Worm (Caenorhabditis elegans) whole organism, midembryonic: ENCODE results near the gene C24B5.4.

ENCODE experiments used
- T22C8.4 ChIP-seq: fragments of 200-800 bp; sonication (Bioruptor generic); IDR thresholded peaks from 2 replicates; pipeline ENCODE4 v1.3.6; 2022; ENCODE audit warnings: missing genetic modification characterization, missing compliant biosample characterization
- cog-1 ChIP-seq: sonication (generic microtip); optimal IDR thresholded peaks from 2 replicates; lab custom pipeline; 2016; ENCODE audit warnings: missing genetic modification characterization, missing compliant biosample characterization
- flt-1 ChIP-seq: fragments of 200-800 bp; sonication (Bioruptor generic); IDR thresholded peaks from 2 replicates; pipeline ENCODE4 v1.3.6; 2022; ENCODE audit warnings: missing genetic modification characterization, missing compliant biosample characterization
- klf-2 ChIP-seq: fragments of 200-800 bp; sonication (Bioruptor generic); conservative IDR thresholded peaks from 2 replicates; pipeline ENCODE4 v1.3.6; 2022; ENCODE audit warnings: missing genetic modification reagents, missing genetic modification characterization, missing compliant biosample characterization
- med-1 ChIP-seq: sonication (generic microtip); optimal IDR thresholded peaks from 2 replicates; lab custom pipeline; 2017; ENCODE audit warnings: missing genetic modification characterization, mild to moderate bottlenecking, missing compliant biosample characterization, antibody characterized with exemption, missing genetic modification reagents; ENCODE audit not compliant: insufficient read depth
- ref-1 ChIP-seq: fragments of 200-800 bp; sonication (Bioruptor generic); conservative IDR thresholded peaks from 2 replicates; pipeline ENCODE4 v1.3.6; 2022; ENCODE audit warnings: missing genetic modification reagents, missing genetic modification characterization, missing compliant biosample characterization
- tab-1 ChIP-seq: fragments of 200-800 bp; sonication (Bioruptor generic); IDR thresholded peaks from 2 replicates; pipeline ENCODE4 v1.3.6; 2022; ENCODE audit warnings: missing genetic modification characterization, missing compliant biosample characterization
- ztf-23 ChIP-seq: fragments of 200-800 bp; sonication (Bioruptor generic); IDR thresholded peaks from 2 replicates; pipeline ENCODE4 v1.3.6; 2022; ENCODE audit warnings: missing genetic modification reagents, missing genetic modification characterization, missing compliant biosample characterization
- ztf-29 ChIP-seq: fragments of 200-800 bp; sonication (Bioruptor generic); IDR thresholded peaks from 2 replicates; pipeline ENCODE4 v1.3.6; 2022; ENCODE audit warnings: missing genetic modification reagents, missing genetic modification characterization, missing compliant biosample characterization

Gene C24B5.4

DNA sequence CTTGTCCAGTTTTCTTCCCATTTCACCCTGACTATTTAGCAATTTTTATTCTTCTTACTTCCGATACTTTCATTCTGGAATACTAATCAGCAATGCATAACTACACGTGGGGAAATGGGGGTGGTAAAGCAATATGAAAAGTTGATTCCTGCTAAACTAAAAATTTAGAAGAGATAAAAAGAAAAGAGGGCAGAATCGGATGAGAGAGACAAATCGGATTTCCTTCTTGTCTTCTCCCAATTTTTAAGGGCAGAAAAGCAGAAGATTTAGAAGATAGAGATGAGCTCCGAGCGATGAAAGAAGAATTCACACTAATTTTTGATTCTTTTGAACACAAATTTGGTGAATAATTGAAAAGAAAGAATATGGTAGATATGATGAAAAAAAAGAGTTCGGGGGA, 3.1 kb downstream of the C24B5.4 start:
- no peak for TF ChIP-seq ztf-23 (GFP tag; lab: Robert Waterston, UW)
- TF ChIP-seq ztf-29: no peak
- no peak for TF ChIP-seq ref-1 (GFP tag; lab: Robert Waterston, UW)
- no peak for TF ChIP-seq tab-1 (GFP tag; lab: Robert Waterston, UW)
- TF ChIP-seq T22C8.4 (GFP tag; lab: Robert Waterston, UW): no peak
- no peak for TF ChIP-seq cog-1 (tag; lab: Kevin White, UChicago)
- no peak for TF ChIP-seq med-1
- TF ChIP-seq klf-2 (GFP tag; lab: Robert Waterston, UW): no peak
- TF ChIP-seq flt-1 (GFP tag; lab: Robert Waterston, UW): no peak

DNA sequence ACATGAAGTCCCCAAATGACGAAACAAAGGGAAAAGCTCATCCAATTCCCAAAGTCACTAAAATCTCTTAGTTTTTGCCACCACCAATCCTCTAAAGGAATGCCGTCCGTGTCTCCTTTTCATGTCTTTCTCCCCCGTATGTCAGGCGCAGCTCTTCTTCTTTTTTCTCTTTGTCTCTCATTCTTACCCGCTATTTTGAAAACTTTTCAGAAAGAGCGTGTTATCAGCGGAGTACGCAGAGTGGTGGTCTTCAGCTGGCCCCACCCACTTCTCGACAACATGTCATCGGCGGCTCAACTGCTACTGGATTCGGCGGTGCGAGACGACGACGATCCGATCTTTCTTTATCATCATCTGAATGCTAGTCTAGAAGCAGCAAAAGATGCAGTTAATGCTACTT, 5.7 kb downstream of the C24B5.4 start, which contains the start of gene sphr-1:
Gene sphr-1, plus strand, starts transcription at position 205 of the 400 bp plus-strand sequence.
- TF ChIP-seq T22C8.4 (GFP tag; lab: Robert Waterston, UW): no peak
- no peak for TF ChIP-seq cog-1 (tag; lab: Kevin White, UChicago)
- no peak for TF ChIP-seq tab-1 (GFP tag; lab: Robert Waterston, UW)
- no peak for TF ChIP-seq ref-1 (GFP tag; lab: Robert Waterston, UW)
- TF ChIP-seq med-1: no peak
- no peak for TF ChIP-seq flt-1 (GFP tag; lab: Robert Waterston, UW)
- no peak for TF ChIP-seq ztf-29
- TF ChIP-seq ztf-23 (GFP tag; lab: Robert Waterston, UW): no peak
- TF ChIP-seq klf-2 (GFP tag; lab: Robert Waterston, UW): no peak

DNA sequence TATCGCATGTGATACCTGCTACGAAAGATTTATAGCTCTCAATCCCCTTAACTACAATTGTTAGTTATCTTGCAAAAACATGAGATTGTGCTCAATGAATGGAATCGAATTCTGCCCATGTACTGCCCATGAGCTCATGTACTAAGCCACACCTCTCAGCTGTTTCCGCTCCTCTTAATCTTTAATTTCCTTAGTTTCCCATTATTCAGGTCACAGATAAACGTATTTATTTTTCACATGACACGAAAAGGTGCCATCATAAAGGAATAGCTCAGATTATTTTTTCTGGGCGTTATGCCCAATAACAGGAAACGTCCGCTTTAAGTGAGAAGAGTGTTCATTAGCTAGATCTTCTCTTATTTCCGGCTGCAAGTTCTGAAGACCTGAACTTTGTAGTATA, 11.1 kb downstream of the C24B5.4 start:
- TF ChIP-seq T22C8.4 (GFP tag; lab: Robert Waterston, UW) (no peak), klf-2 (GFP tag; lab: Robert Waterston, UW) (no peak), ref-1 (GFP tag; lab: Robert Waterston, UW) (no peak), ztf-29 (no peak), tab-1 (GFP tag; lab: Robert Waterston, UW) (no peak), cog-1 (tag; lab: Kevin White, UChicago) (no peak), flt-1 (GFP tag; lab: Robert Waterston, UW) (no peak), ztf-23 (GFP tag; lab: Robert Waterston, UW) (no peak), med-1 (no peak)

DNA sequence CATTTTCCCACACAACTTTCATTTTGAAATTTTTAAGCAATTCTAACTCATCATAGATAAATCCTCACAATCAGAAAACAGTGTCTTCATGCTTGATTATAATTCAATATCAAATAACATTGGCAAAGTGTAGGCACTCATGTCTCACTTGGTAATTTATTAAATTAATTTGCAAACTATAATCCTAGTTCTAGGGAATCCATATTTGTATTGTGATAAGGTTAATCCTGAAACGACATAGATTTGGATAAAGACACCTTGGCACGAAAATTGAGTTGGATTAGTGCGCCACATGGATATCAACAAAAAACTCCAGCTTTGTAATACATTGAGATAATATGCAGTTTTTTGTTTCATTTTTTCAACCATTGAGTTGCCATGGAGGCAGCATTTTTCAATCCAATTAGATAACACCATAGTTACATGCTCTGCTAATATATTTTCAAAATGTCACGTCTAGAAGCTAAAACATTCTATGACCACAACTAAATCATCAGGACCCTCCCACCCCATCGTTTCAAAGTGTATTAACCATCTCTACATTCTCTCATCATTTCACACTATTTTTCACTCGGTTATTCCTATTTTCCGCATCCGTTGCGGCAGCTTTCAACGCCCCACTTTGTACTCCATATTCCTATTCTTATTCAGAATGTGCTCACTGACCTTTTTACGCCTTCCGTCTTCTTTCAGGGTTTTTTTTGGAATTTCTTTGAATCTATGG, 13.2 kb downstream of the C24B5.4 start:
- TF ChIP-seq T22C8.4 (GFP tag; lab: Robert Waterston, UW) (no peak), ztf-29 (no peak), cog-1 (tag; lab: Kevin White, UChicago) (no peak), klf-2 (GFP tag; lab: Robert Waterston, UW) (no peak), ztf-23 (GFP tag; lab: Robert Waterston, UW) (no peak), tab-1 (GFP tag; lab: Robert Waterston, UW) (no peak), med-1 (no peak), flt-1 (GFP tag; lab: Robert Waterston, UW) (no peak), ref-1 (GFP tag; lab: Robert Waterston, UW) (no peak)

DNA sequence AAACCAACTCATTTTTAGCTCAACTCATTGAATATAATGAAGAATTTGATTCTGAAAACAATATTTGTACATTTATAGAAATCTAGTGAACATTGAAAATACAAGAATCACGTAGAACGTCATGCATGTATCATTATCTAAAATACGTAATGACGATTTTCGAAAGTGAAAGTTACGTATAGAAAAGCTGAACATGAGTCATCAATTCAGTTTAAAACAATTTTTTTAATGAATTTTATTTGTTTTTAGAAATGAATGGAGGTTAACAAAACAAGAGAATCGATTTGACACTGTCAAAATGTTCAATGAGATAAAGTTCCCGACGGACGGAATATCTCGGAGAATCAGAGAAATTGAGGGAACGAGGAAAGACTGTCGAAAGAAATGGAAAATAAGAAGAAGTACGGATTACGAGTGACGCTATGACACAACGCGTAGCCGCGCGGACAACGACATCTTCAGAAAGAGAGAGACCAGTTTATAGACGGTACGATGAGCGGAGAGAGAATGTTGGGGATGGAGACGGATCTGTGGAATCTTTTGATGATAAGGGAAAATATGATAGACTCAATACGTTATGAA, 15.4 kb downstream of the C24B5.4 start, which contains the start of gene ptr-1:
Gene ptr-1, minus strand, starts transcription at position 51 of the 582 bp plus-strand sequence.
- TF ChIP-seq ztf-29 (no peak), T22C8.4 (GFP tag; lab: Robert Waterston, UW) (no peak), flt-1 (GFP tag; lab: Robert Waterston, UW) (no peak), ztf-23 (GFP tag; lab: Robert Waterston, UW) (no peak), med-1 (no peak), tab-1 (GFP tag; lab: Robert Waterston, UW) (no peak), klf-2 (GFP tag; lab: Robert Waterston, UW) (no peak), ref-1 (GFP tag; lab: Robert Waterston, UW) (no peak), cog-1 (tag; lab: Kevin White, UChicago) (no peak)

DNA sequence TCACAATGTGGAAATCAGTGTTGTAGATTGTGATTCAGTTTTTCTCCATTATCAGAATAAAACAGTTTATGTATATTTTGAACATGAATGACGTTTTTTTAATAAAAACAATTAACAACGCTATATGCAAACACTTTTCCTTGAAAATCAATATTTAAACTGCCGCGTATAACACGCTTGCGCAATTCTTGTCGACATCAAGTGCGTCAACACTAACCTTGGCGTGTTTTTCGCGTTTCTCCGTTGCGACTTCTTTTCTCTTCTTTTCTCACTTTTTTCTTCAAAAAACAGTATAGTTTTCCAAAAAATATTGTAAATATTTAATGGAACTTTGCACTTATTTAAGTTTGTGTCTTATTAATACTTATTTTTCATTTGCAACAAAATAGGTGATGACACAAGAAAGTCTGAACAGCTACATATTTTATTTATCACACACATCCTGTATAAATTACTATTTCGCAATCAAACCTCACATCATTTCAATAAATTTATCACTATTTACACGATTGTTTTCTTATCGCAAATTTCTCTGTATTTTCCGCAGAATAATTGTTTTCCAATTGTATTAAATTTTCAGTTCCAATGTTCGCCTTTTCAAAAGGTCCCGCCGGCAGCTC, 21.8 kb downstream of the C24B5.4 start, which contains the start of gene spas-1:
Gene spas-1, plus strand, starts transcription at position 572 of the 620 bp plus-strand sequence.
- TF ChIP-seq T22C8.4 (GFP tag; lab: Robert Waterston, UW): peak; percentile 78
- TF ChIP-seq ztf-23 (GFP tag; lab: Robert Waterston, UW): peak; percentile 72; the same call in 1 of the 2 replicates
- no peak; the same call in 1 of the 2 replicates for TF ChIP-seq flt-1 (GFP tag; lab: Robert Waterston, UW)
- TF ChIP-seq med-1: peak; percentile 6
- TF ChIP-seq cog-1 (tag; lab: Kevin White, UChicago): peak; percentile 68
- TF ChIP-seq tab-1 (GFP tag; lab: Robert Waterston, UW): peak; percentile 78
- TF ChIP-seq ref-1 (GFP tag; lab: Robert Waterston, UW): no peak
- no peak for TF ChIP-seq ztf-29

DNA sequence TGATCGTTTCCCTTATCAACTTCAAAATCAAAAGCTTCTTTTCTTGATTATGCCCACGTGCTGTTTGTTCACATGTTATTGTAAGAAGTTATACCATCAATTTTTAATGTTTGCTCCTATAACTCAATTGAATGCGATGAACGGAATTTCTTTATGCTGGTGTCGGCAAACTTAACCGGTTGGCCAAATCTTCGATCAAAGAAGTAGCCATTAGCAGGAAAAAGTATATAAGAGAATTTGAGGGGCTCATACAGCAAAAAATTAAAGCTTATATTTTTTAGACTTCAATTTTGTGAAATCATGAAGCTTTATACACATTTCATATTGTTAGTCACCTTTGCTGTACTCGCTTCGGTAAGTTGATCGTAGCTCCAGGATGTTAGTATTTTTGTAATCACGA, 23.3 kb downstream of the C24B5.4 start, which contains the start of gene pqn-16:
Gene pqn-16, plus strand, starts transcription at position 301 of the 400 bp plus-strand sequence.
- no peak for TF ChIP-seq ref-1 (GFP tag; lab: Robert Waterston, UW)
- TF ChIP-seq med-1: no peak
- TF ChIP-seq ztf-29: no peak

DNA sequence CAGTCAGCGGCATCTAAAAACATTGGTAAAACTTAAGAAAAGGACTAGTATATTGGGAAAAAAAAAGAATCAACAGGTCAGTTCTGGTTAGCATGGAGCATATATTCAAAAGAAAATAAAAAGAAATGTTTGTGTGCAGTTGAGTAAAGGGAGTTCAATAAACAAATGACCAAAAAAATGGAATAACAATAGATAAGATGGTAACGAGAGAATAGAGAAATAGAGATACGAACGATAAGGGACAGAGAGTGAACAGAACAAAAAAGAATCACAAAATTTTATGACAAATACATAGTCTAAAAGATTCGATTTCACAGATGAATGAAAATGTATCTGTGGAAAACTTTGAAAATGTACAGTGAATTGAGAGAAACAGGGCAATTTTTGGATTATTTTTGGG, 24.1 kb downstream of the C24B5.4 start, which contains the start of gene gad-3:
Gene gad-3, minus strand, starts transcription at position 17 of the 400 bp plus-strand sequence.
- TF ChIP-seq flt-1 (GFP tag; lab: Robert Waterston, UW): no peak
- no peak for TF ChIP-seq klf-2 (GFP tag; lab: Robert Waterston, UW)
- no peak for TF ChIP-seq tab-1 (GFP tag; lab: Robert Waterston, UW)
- no peak for TF ChIP-seq med-1
- TF ChIP-seq cog-1 (tag; lab: Kevin White, UChicago): no peak
- no peak for TF ChIP-seq ztf-23 (GFP tag; lab: Robert Waterston, UW)
- TF ChIP-seq T22C8.4 (GFP tag; lab: Robert Waterston, UW): no peak
- no peak for TF ChIP-seq ztf-29
- TF ChIP-seq ref-1 (GFP tag; lab: Robert Waterston, UW): no peak
